Worm (Caenorhabditis elegans) whole organism, mixed stage, embryonic: ENCODE data around the gene gcn-1.

Source experiments
- M03D4.4 ChIP-seq: sonication (generic microtip); optimal IDR thresholded peaks from 2 replicates; lab custom pipeline; 2017; ENCODE audit warnings: mild to moderate bottlenecking, missing genetic modification characterization, missing compliant biosample characterization
- ces-1 ChIP-seq: fragments of 150-350 bp; optimal IDR thresholded peaks from 2 replicates; lab custom pipeline; 2014; ENCODE audit warnings: missing biosample characterization, missing genetic modification reagents, missing genetic modification characterization
- lin-13 ChIP-seq: fragments of 150-350 bp; optimal IDR thresholded peaks from 2 replicates; lab custom pipeline; 2014; ENCODE audit warnings: missing biosample characterization, missing genetic modification characterization
- lsy-2 ChIP-seq: fragments of 150-350 bp; optimal IDR thresholded peaks from 2 replicates; lab custom pipeline; 2014; ENCODE audit warnings: missing biosample characterization, missing genetic modification characterization
- mab-5 ChIP-seq: fragments of 150-350 bp; optimal IDR thresholded peaks from 2 replicates; lab custom pipeline; 2014; ENCODE audit warnings: missing biosample characterization, missing genetic modification characterization
- nhr-237 ChIP-seq: fragments of 150-350 bp; optimal IDR thresholded peaks from 2 replicates; lab custom pipeline; 2014; ENCODE audit warnings: missing biosample characterization, missing genetic modification characterization
- nhr-28 ChIP-seq: fragments of 150-350 bp; optimal IDR thresholded peaks from 2 replicates; lab custom pipeline; 2014; ENCODE audit warnings: missing biosample characterization, missing genetic modification characterization
- pha-4 ChIP-seq: fragments of 150-350 bp; optimal IDR thresholded peaks from 2 replicates; lab custom pipeline; 2018; ENCODE audit warnings: missing biosample characterization, missing genetic modification reagents, missing genetic modification characterization
- snpc-4 ChIP-seq: fragments of 150-350 bp; optimal IDR thresholded peaks from 2 replicates; lab custom pipeline; 2014; ENCODE audit warnings: missing biosample characterization, missing genetic modification characterization
- sptf-1 ChIP-seq: sonication (generic microtip); optimal IDR thresholded peaks from 2 replicates; lab custom pipeline; 2017; ENCODE audit warnings: mild to moderate bottlenecking, missing genetic modification characterization, moderate library complexity, missing compliant biosample characterization
- unc-39 ChIP-seq: fragments of 150-350 bp; optimal IDR thresholded peaks from 2 replicates; lab custom pipeline; 2014; ENCODE audit warnings: missing biosample characterization, missing genetic modification characterization
- unc-62 ChIP-seq: fragments of 150-350 bp; optimal IDR thresholded peaks from 2 replicates; lab custom pipeline; 2014; ENCODE audit warnings: missing biosample characterization, missing genetic modification reagents, missing genetic modification characterization
- zip-8 ChIP-seq: fragments of 150-350 bp; optimal IDR thresholded peaks from 2 replicates; lab custom pipeline; 2014; ENCODE audit warnings: missing biosample characterization, missing genetic modification characterization

DNA sequence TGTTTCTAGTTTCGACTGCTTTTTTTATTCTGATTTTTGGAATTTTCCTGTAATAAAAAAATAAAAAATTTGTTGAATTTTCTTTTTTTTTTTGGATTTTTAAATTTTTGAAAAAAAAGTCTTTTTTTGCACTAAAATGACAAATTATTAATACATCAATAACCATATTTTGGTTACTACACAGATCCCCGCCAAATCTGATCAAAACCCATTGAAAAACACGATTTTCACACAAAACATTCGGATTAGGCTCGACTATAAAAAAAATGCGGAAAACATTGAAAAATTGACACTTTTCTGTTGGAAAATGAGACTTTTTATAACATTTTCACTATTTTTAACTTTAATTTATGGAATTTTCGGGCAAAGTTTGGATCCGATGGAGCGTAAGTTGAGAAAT is 41.5 kb upstream of the gcn-1 start, which contains the start of gene Y48G9A.7:
- TF ChIP-seq nhr-28 (tag; lab: Kevin White, UChicago) = no peak
- no peak for TF ChIP-seq ces-1 (GFP tag; lab: Kevin White, UChicago)
- TF ChIP-seq pha-4 = no peak
- TF ChIP-seq unc-39 (tag; lab: Kevin White, UChicago) = no peak
- TF ChIP-seq snpc-4 (tag; lab: Kevin White, UChicago) = no peak
- TF ChIP-seq zip-8 = no peak
- TF ChIP-seq unc-62 (GFP tag; lab: Kevin White, UChicago) = no peak
- TF ChIP-seq mab-5 (tag; lab: Kevin White, UChicago) = no peak
- no peak for TF ChIP-seq lin-13 (tag; lab: Kevin White, UChicago)
- TF ChIP-seq M03D4.4 (tag; lab: Kevin White, UChicago) = no peak
- TF ChIP-seq nhr-237 (tag; lab: Kevin White, UChicago) = no peak
- no peak for TF ChIP-seq sptf-1 (tag; lab: Kevin White, UChicago)
- TF ChIP-seq lsy-2 (tag; lab: Kevin White, UChicago) = no peak
